Worm (Caenorhabditis elegans) whole organism, late embryonic: ENCODE results near the gene F10B5.2.

Experiments
- F13H6.1 ChIP-seq: sonication (generic microtip); optimal IDR thresholded peaks from 2 replicates; lab custom pipeline; 2016; ENCODE audit warnings: missing genetic modification characterization, missing compliant biosample characterization
- K09A11.1 ChIP-seq: sonication (generic microtip); optimal IDR thresholded peaks from 2 replicates; lab custom pipeline; 2017; ENCODE audit warnings: antibody characterized with exemption, mild to moderate bottlenecking, missing genetic modification characterization, missing compliant biosample characterization; ENCODE audit not compliant: insufficient read depth
- ceh-2 ChIP-seq: sonication (generic microtip); optimal IDR thresholded peaks from 2 replicates; lab custom pipeline; 2016; ENCODE audit warnings: missing genotype, missing genetic modification characterization, missing compliant biosample characterization
- dmd-4 ChIP-seq: sonication (generic microtip); optimal IDR thresholded peaks from 2 replicates; lab custom pipeline; 2016; ENCODE audit warnings: borderline replicate concordance, missing genetic modification characterization, missing compliant biosample characterization
- elt-2 ChIP-seq: sonication (generic microtip); optimal IDR thresholded peaks from 2 replicates; lab custom pipeline; 2016; ENCODE audit warnings: missing genetic modification reagents, missing genetic modification characterization, missing compliant biosample characterization
- ets-4 ChIP-seq: sonication (generic microtip); optimal IDR thresholded peaks from 2 replicates; lab custom pipeline; 2016; ENCODE audit warnings: missing genetic modification characterization, missing compliant biosample characterization
- eyg-1 ChIP-seq: sonication (generic microtip); optimal IDR thresholded peaks from 2 replicates; lab custom pipeline; 2016; ENCODE audit warnings: missing genotype, missing genetic modification characterization, missing compliant biosample characterization
- hlh-13 ChIP-seq: fragments of 200-800 bp; sonication (Bioruptor generic); optimal IDR thresholded peaks from 2 replicates; lab custom pipeline; 2018; ENCODE audit warnings: mild to moderate bottlenecking, missing genetic modification characterization, missing compliant biosample characterization
- lin-11 ChIP-seq: fragments of 200-800 bp; sonication (Bioruptor generic); optimal IDR thresholded peaks from 2 replicates; lab custom pipeline; 2018; ENCODE audit warnings: mild to moderate bottlenecking, missing genetic modification characterization, missing compliant biosample characterization
- pros-1 ChIP-seq: fragments of 150-350 bp; optimal IDR thresholded peaks from 2 replicates; lab custom pipeline; 2014; ENCODE audit warnings: missing biosample characterization, missing genetic modification reagents, missing genetic modification characterization

- TF ChIP-seq dmd-4 (tag; lab: Kevin White, UChicago) (no peak), lin-11 (tag; lab: Kevin White, UChicago) (no peak), ceh-2 (tag; lab: Kevin White, UChicago) (no peak), hlh-13 (GFP tag; lab: Kevin White, UChicago) (no peak), elt-2 (no peak), ets-4 (tag; lab: Kevin White, UChicago) (no peak), pros-1 (tag; lab: Kevin White, UChicago) (no peak), F13H6.1 (no peak), eyg-1 (tag; lab: Kevin White, UChicago) (no peak), K09A11.1 (tag; lab: Kevin White, UChicago) (no peak)
Observed at ce11 chrII:8180281-8180680, 35.7 kb downstream of the F10B5.2 start, which contains the start of gene T05C12.4.
